Worm (Caenorhabditis elegans) whole organism, L3 larva: ENCODE measurements around the gene D1054.1.

Source experiments
- ceh-16 ChIP-seq: sonication (generic microtip); optimal IDR thresholded peaks from 2 replicates; lab custom pipeline; 2017; ENCODE audit warnings: missing biosample characterization, missing genetic modification characterization
- elt-1 ChIP-seq: fragments of 150-350 bp; optimal IDR thresholded peaks from 2 replicates; lab custom pipeline; 2014; ENCODE audit warnings: missing biosample characterization, missing genetic modification characterization
- elt-2 ChIP-seq: sonication (generic microtip); optimal IDR thresholded peaks from 2 replicates; lab custom pipeline; 2016; ENCODE audit warnings: missing genetic modification reagents, mild to moderate bottlenecking, missing genetic modification characterization, missing compliant biosample characterization
- elt-3 ChIP-seq, 3 experiments: fragments of 150-350 bp in 1 of 3; sonication (generic microtip) in 2 of 3; optimal IDR thresholded peaks; 2 replicates in 2 of 3; 4 replicates in 1 of 3; lab custom pipeline; 2014 to 2017; ENCODE audit warnings: missing biosample characterization in 3 of 3, missing genetic modification characterization in 3 of 3
- mdl-1 ChIP-seq: fragments of 150-350 bp; optimal IDR thresholded peaks from 2 replicates; lab custom pipeline; 2014; ENCODE audit warnings: missing biosample characterization, missing genetic modification characterization
- nfya-1 ChIP-seq: sonication (generic microtip); optimal IDR thresholded peaks from 2 replicates; lab custom pipeline; 2017; ENCODE audit warnings: missing genetic modification characterization, mild to moderate bottlenecking, missing compliant biosample characterization, antibody characterized with exemption, moderate library complexity; ENCODE audit not compliant: insufficient read depth
- nhr-23 ChIP-seq: fragments of 150-350 bp; optimal IDR thresholded peaks from 2 replicates; lab custom pipeline; 2014; ENCODE audit warnings: missing biosample characterization, missing genetic modification reagents, missing genetic modification characterization
- nhr-43 ChIP-seq: sonication (generic microtip); optimal IDR thresholded peaks from 2 replicates; lab custom pipeline; 2016; ENCODE audit warnings: mild to moderate bottlenecking, missing genetic modification characterization, missing compliant biosample characterization; ENCODE audit not compliant: poor library complexity, severe bottlenecking
- nhr-76 ChIP-seq: fragments of 150-350 bp; sonication (generic microtip); optimal IDR thresholded peaks from 5 replicates; lab custom pipeline; 2014; ENCODE audit warnings: missing biosample characterization, missing genetic modification characterization
- nhr-77 ChIP-seq: fragments of 150-350 bp; optimal IDR thresholded peaks from 2 replicates; lab custom pipeline; 2014; ENCODE audit warnings: missing biosample characterization, missing genetic modification characterization
- pqm-1 ChIP-seq: fragments of 150-350 bp; optimal IDR thresholded peaks from 2 replicates; lab custom pipeline; 2017; ENCODE audit warnings: missing biosample characterization, missing genetic modification characterization, inconsistent platforms
- snpc-4 ChIP-seq: fragments of 150-350 bp; optimal IDR thresholded peaks from 2 replicates; lab custom pipeline; 2014; ENCODE audit warnings: missing biosample characterization, missing genetic modification characterization
- unc-39 ChIP-seq: sonication (generic microtip); optimal IDR thresholded peaks from 4 replicates; lab custom pipeline; 2017; ENCODE audit warnings: missing biosample characterization, missing genetic modification characterization
- unc-62 ChIP-seq: fragments of 150-350 bp; sonication (generic microtip); optimal IDR thresholded peaks from 4 replicates; lab custom pipeline; 2014; ENCODE audit warnings: missing biosample characterization, missing genetic modification reagents, missing genetic modification characterization

ce11 chrV:10720303-10720847, 49.6 kb downstream of the D1054.1 start:
- TF ChIP-seq snpc-4 = no peak
- TF ChIP-seq nhr-76 (tag; lab: Kevin White, UChicago) = no peak
- no peak for TF ChIP-seq elt-3 (tag; optimal IDR thresholded peaks at IDR 0.05; lab: Kevin White, UChicago)
- peak; percentile 4 for TF ChIP-seq nhr-43 (tag; lab: Kevin White, UChicago)
- TF ChIP-seq elt-2 = peak; percentile 24
- TF ChIP-seq elt-1 = no peak
- TF ChIP-seq unc-62 (GFP tag; lab: Kevin White, UChicago) = no peak
- no peak for TF ChIP-seq pqm-1 (tag; lab: Kevin White, UChicago)
- no peak for TF ChIP-seq nhr-77 (tag; lab: Kevin White, UChicago)
- TF ChIP-seq unc-39 (tag; lab: Kevin White, UChicago) = no peak
- no peak for TF ChIP-seq nhr-23 (tag; lab: Kevin White, UChicago)
- TF ChIP-seq mdl-1 (tag; lab: Kevin White, UChicago) = no peak
- TF ChIP-seq ceh-16 (tag; lab: Kevin White, UChicago) = no peak
- no peak for TF ChIP-seq nfya-1 (tag; lab: Kevin White, UChicago)
